Worm (Caenorhabditis elegans): ENCODE data around the gene dhhc-14.

ce11 chrX:8569159-8569558, 17.1 kb downstream of the dhhc-14 start:
- TF ChIP-seq hnd-1 (tag; optimal IDR thresholded peaks at IDR 0.05) (no peak), ama-1 (optimal IDR thresholded peaks at IDR 0.05) (no peak), hmbx-1 (tag; optimal IDR thresholded peaks at IDR 0.05) (no peak), sea-1 (GFP tag; conservative IDR thresholded peaks at IDR 0.05) (no peak), tbx-11 (GFP tag; IDR thresholded peaks at IDR 0.05) (no peak)

Data from whole organism, early embryonic.